Worm (Caenorhabditis elegans) whole organism, L2 larva: ENCODE measurements around the gene ZK856.4.

ENCODE experiments used
- ZK546.5 ChIP-seq: sonication (generic microtip); optimal IDR thresholded peaks from 2 replicates; lab custom pipeline; 2017; ENCODE audit warnings: missing biosample characterization, missing genetic modification characterization
- aly-2 ChIP-seq: fragments of 150-350 bp; optimal IDR thresholded peaks from 2 replicates; lab custom pipeline; 2014; ENCODE audit warnings: missing biosample characterization, missing genetic modification characterization
- ceh-82 ChIP-seq: fragments of 150-350 bp; optimal IDR thresholded peaks from 2 replicates; lab custom pipeline; 2014; ENCODE audit warnings: missing biosample characterization, missing genetic modification characterization
- gmeb-1 ChIP-seq: fragments of 150-350 bp; optimal IDR thresholded peaks from 2 replicates; lab custom pipeline; 2014; ENCODE audit warnings: missing biosample characterization, missing genetic modification characterization
- lin-13 ChIP-seq: fragments of 150-350 bp; optimal IDR thresholded peaks from 2 replicates; lab custom pipeline; 2014; ENCODE audit warnings: missing biosample characterization, missing genetic modification reagents, missing genetic modification characterization
- mdl-1 ChIP-seq, 2 experiments: fragments of 150-350 bp in 1 of 2; sonication (generic microtip) in 1 of 2; optimal IDR thresholded peaks; 2 replicates each; lab custom pipeline; 2017; ENCODE audit warnings: missing biosample characterization in 2 of 2, missing genetic modification characterization in 2 of 2
- nhr-10 ChIP-seq: sonication (generic microtip); optimal IDR thresholded peaks from 2 replicates; lab custom pipeline; 2017; ENCODE audit warnings: missing biosample characterization, missing genetic modification characterization
- nhr-11 ChIP-seq: fragments of 150-350 bp; optimal IDR thresholded peaks from 2 replicates; lab custom pipeline; 2014; ENCODE audit warnings: missing biosample characterization, missing genetic modification characterization
- unc-39 ChIP-seq: fragments of 150-350 bp; optimal IDR thresholded peaks from 2 replicates; lab custom pipeline; 2014; ENCODE audit warnings: missing biosample characterization, missing genetic modification characterization
- ztf-11 ChIP-seq: sonication (generic microtip); optimal IDR thresholded peaks from 2 replicates; lab custom pipeline; 2017; ENCODE audit warnings: missing biosample characterization, missing genetic modification characterization

- no peak for TF ChIP-seq aly-2
- no peak for TF ChIP-seq lin-13 (GFP tag; lab: Kevin White, UChicago)
- TF ChIP-seq nhr-10 (tag; lab: Kevin White, UChicago), result no peak
- no peak for TF ChIP-seq unc-39 (tag; lab: Kevin White, UChicago)
- TF ChIP-seq nhr-11, result no peak
- no peak for TF ChIP-seq ceh-82
- TF ChIP-seq ZK546.5 (tag; lab: Kevin White, UChicago), result no peak
- TF ChIP-seq ztf-11 (tag; lab: Kevin White, UChicago), result no peak
- TF ChIP-seq mdl-1 (tag; optimal IDR thresholded peaks at IDR 0.05; lab: Kevin White, UChicago), result no peak
- no peak for TF ChIP-seq gmeb-1 (tag; lab: Kevin White, UChicago)
Observed at ce11 chrV:10179235-10179634, 3.8 kb upstream of the ZK856.4 start, which contains the start of gene cul-5.
